Fruit fly (Drosophila melanogaster) whole organism, embryonic: ENCODE measurements around the gene CG9288.

Experiments used
- Atf-2 ChIP-seq: fragments of 200-800 bp; sonication (Bioruptor generic); optimal IDR thresholded peaks from 2 replicates; lab custom pipeline; 2016; ENCODE audit warnings: missing biosample characterization, missing genetic modification characterization
- Awh ChIP-seq: fragments of 200-800 bp; sonication (Bioruptor generic); IDR thresholded peaks from 2 replicates; pipeline ENCODE4, ENCODE4 v1.3.6; 2022; ENCODE audit warnings: missing biosample characterization, missing genetic modification characterization
- BEAF-32 ChIP-seq: fragments of 200-800 bp; sonication (Bioruptor generic); optimal IDR thresholded peaks from 3 replicates; lab custom pipeline; 2017; ENCODE audit warnings: missing biosample characterization, missing genetic modification characterization, mild to moderate bottlenecking, moderate library complexity, missing genetic modification reagents
- CG11085 ChIP-seq: fragments of 200-800 bp; sonication (Bioruptor generic); IDR thresholded peaks from 2 replicates; pipeline ENCODE4 v1.3.6; 2022; ENCODE audit warnings: missing biosample characterization, missing genetic modification characterization
- CG11456 ChIP-seq: fragments of 200-800 bp; sonication (Bioruptor generic); IDR thresholded peaks from 3 replicates; pipeline ENCODE4 v1.3.6; 2022; ENCODE audit warnings: missing biosample characterization, missing genetic modification characterization
- CG1233 ChIP-seq: fragments of 200-800 bp; sonication (Bioruptor generic); optimal IDR thresholded peaks from 4 replicates; lab custom pipeline; 2018; ENCODE audit warnings: missing biosample characterization, mild to moderate bottlenecking, missing genetic modification characterization
- CG14014 ChIP-seq: fragments of 200-800 bp; sonication (Bioruptor generic); IDR thresholded peaks from 2 replicates; pipeline ENCODE4 v1.3.6; 2022; ENCODE audit warnings: missing biosample characterization, missing genetic modification characterization
- CG15269 ChIP-seq: fragments of 200-800 bp; sonication (Bioruptor generic); optimal IDR thresholded peaks from 2 replicates; lab custom pipeline; 2018; ENCODE audit warnings: missing biosample characterization, mild to moderate bottlenecking, missing genetic modification characterization, moderate library complexity
- CG15514 ChIP-seq: fragments of 200-800 bp; sonication (Bioruptor generic); optimal IDR thresholded peaks from 3 replicates; lab custom pipeline; 2017; ENCODE audit warnings: missing biosample characterization, missing genetic modification characterization, mild to moderate bottlenecking, moderate library complexity, missing genetic modification reagents
- CG17328 ChIP-seq: fragments of 200-800 bp; sonication (Bioruptor generic); IDR thresholded peaks from 2 replicates; pipeline ENCODE4 v1.3.6; 2022; ENCODE audit warnings: missing biosample characterization, missing genetic modification characterization
- CG17359 ChIP-seq: fragments of 200-800 bp; sonication (Bioruptor generic); optimal IDR thresholded peaks from 3 replicates; lab custom pipeline; 2018; ENCODE audit warnings: missing biosample characterization, mild to moderate bottlenecking, missing genetic modification characterization, moderate library complexity
- CG17912 ChIP-seq: fragments of 200-800 bp; sonication (Bioruptor generic); optimal IDR thresholded peaks from 2 replicates; lab custom pipeline; 2018; ENCODE audit warnings: missing biosample characterization, mild to moderate bottlenecking, missing genetic modification characterization
- CG18011 ChIP-seq: fragments of 200-800 bp; sonication (Bioruptor generic); optimal IDR thresholded peaks from 2 replicates; lab custom pipeline; 2017; ENCODE audit warnings: missing biosample characterization, missing genetic modification characterization, mild to moderate bottlenecking, moderate library complexity, missing genotype
- CG2116 ChIP-seq: fragments of 200-800 bp; sonication (Bioruptor generic); optimal IDR thresholded peaks from 3 replicates; lab custom pipeline; 2018; ENCODE audit warnings: missing biosample characterization, mild to moderate bottlenecking, missing genetic modification characterization
- CG32772 ChIP-seq: fragments of 200-800 bp; sonication (Bioruptor generic); IDR thresholded peaks from 2 replicates; pipeline ENCODE4 v1.3.6; 2022; ENCODE audit warnings: missing biosample characterization, missing genetic modification characterization
- CG43689 ChIP-seq: fragments of 200-800 bp; sonication (Bioruptor generic); IDR thresholded peaks from 2 replicates; pipeline ENCODE4 v1.3.6; 2022; ENCODE audit warnings: missing biosample characterization, missing genetic modification characterization
- CG4424 ChIP-seq: fragments of 200-800 bp; sonication (Bioruptor generic); optimal IDR thresholded peaks from 3 replicates; lab custom pipeline; 2016; ENCODE audit warnings: missing biosample characterization, missing genetic modification characterization
- CG5953 ChIP-seq: fragments of 200-800 bp; sonication (Bioruptor generic); IDR thresholded peaks from 2 replicates; pipeline ENCODE4 v1.3.6; 2022; ENCODE audit warnings: missing biosample characterization, missing genetic modification characterization
- CG6791 ChIP-seq: fragments of 200-800 bp; sonication (Bioruptor generic); IDR thresholded peaks from 3 replicates; pipeline ENCODE4 v1.3.6; 2022; ENCODE audit warnings: missing biosample characterization, missing genetic modification characterization; ENCODE audit not compliant: partially characterized antibody
- CG7357 ChIP-seq: fragments of 200-800 bp; sonication (Bioruptor generic); IDR thresholded peaks from 3 replicates; pipeline ENCODE4 v1.3.6; 2022; ENCODE audit warnings: missing biosample characterization, missing genetic modification characterization
- CG8388 ChIP-seq: fragments of 200-800 bp; sonication (Bioruptor generic); optimal IDR thresholded peaks from 2 replicates; lab custom pipeline; 2019; ENCODE audit warnings: missing biosample characterization, mild to moderate bottlenecking, missing genetic modification characterization, moderate library complexity
- CG9727 ChIP-seq: fragments of 200-800 bp; sonication (Bioruptor generic); optimal IDR thresholded peaks from 3 replicates; lab custom pipeline; 2017; ENCODE audit warnings: missing biosample characterization, mild to moderate bottlenecking, missing genetic modification characterization
- Deaf1 ChIP-seq: fragments of 200-800 bp; optimal IDR thresholded peaks from 3 replicates; lab custom pipeline; 2019; ENCODE audit warnings: missing biosample characterization, mild to moderate bottlenecking, missing genetic modification characterization, moderate library complexity
- Hsf ChIP-seq: fragments of 200-800 bp; sonication (Bioruptor generic); optimal IDR thresholded peaks from 3 replicates; lab custom pipeline; 2016; ENCODE audit warnings: missing biosample characterization, missing genetic modification characterization
- Kr ChIP-seq: fragments of 200-800 bp; sonication (Bioruptor generic); optimal IDR thresholded peaks from 2 replicates; lab custom pipeline; 2017; ENCODE audit warnings: missing biosample characterization, mild to moderate bottlenecking, missing genetic modification characterization
- Lpt ChIP-seq: fragments of >200 bp; optimal IDR thresholded peaks from 2 replicates; lab custom pipeline; 2018; ENCODE audit warnings: missing biosample characterization, missing genetic modification characterization
- MESR4 ChIP-seq: fragments of 200-800 bp; sonication (Bioruptor generic); optimal IDR thresholded peaks from 2 replicates; lab custom pipeline; 2018; ENCODE audit warnings: missing biosample characterization, mild to moderate bottlenecking, missing genetic modification characterization, moderate library complexity
- NC2α ChIP-seq: fragments of 200-800 bp; sonication (Bioruptor generic); optimal IDR thresholded peaks from 2 replicates; lab custom pipeline; 2016; ENCODE audit warnings: missing biosample characterization, missing genetic modification characterization
- Neu2 ChIP-seq: fragments of 200-800 bp; sonication (Bioruptor generic); optimal IDR thresholded peaks from 3 replicates; lab custom pipeline; 2016; ENCODE audit warnings: missing biosample characterization, missing genetic modification characterization, borderline replicate concordance
- NfI ChIP-seq: fragments of 200-800 bp; sonication (Bioruptor generic); optimal IDR thresholded peaks from 3 replicates; lab custom pipeline; 2018; ENCODE audit warnings: missing biosample characterization, mild to moderate bottlenecking, missing genetic modification characterization, moderate library complexity
- Oli ChIP-seq: fragments of 200-800 bp; sonication (Bioruptor generic); optimal IDR thresholded peaks from 2 replicates; lab custom pipeline; 2018; ENCODE audit warnings: missing biosample characterization, mild to moderate bottlenecking, missing genetic modification characterization, moderate library complexity
- crc ChIP-seq: fragments of 200-800 bp; sonication (Bioruptor generic); optimal IDR thresholded peaks from 2 replicates; lab custom pipeline; 2016; ENCODE audit warnings: missing biosample characterization, missing genetic modification characterization
- cwo ChIP-seq: fragments of 200-800 bp; sonication (Bioruptor generic); optimal IDR thresholded peaks from 3 replicates; lab custom pipeline; 2017; ENCODE audit warnings: missing biosample characterization, missing genetic modification characterization, mild to moderate bottlenecking, moderate library complexity, missing genetic modification reagents
- dm ChIP-seq: fragments of 200-800 bp; sonication (Bioruptor generic); optimal IDR thresholded peaks from 3 replicates; lab custom pipeline; 2016; ENCODE audit warnings: missing biosample characterization, missing genetic modification characterization
- dmrt11E ChIP-seq: fragments of 200-800 bp; sonication (Bioruptor generic); optimal IDR thresholded peaks from 3 replicates; lab custom pipeline; 2018; ENCODE audit warnings: missing biosample characterization, mild to moderate bottlenecking, missing genetic modification characterization, moderate library complexity
- emc ChIP-seq: fragments of 200-800 bp; sonication (Bioruptor generic); optimal IDR thresholded peaks from 2 replicates; lab custom pipeline; 2016; ENCODE audit warnings: missing biosample characterization, missing genetic modification characterization
- ftz-f1 ChIP-seq: fragments of 200-800 bp; sonication (Bioruptor generic); optimal IDR thresholded peaks from 2 replicates; lab custom pipeline; 2016; ENCODE audit warnings: missing biosample characterization, missing genetic modification characterization
- insv ChIP-seq, 2 experiments: fragments of 200-800 bp; sonication (Bioruptor generic); optimal IDR thresholded peaks; 3 replicates each; lab custom pipeline; 2016 to 2018; ENCODE audit warnings: missing biosample characterization in 2 of 2, missing genetic modification characterization in 2 of 2
- kni ChIP-seq: fragments of 200-800 bp; sonication (Bioruptor generic); optimal IDR thresholded peaks from 3 replicates; lab custom pipeline; 2017; ENCODE audit warnings: mild to moderate bottlenecking, missing biosample characterization, missing genetic modification reagents, missing genetic modification characterization
- mld ChIP-seq: fragments of 200-800 bp; sonication (Bioruptor generic); IDR thresholded peaks from 3 replicates; pipeline ENCODE4 v1.3.6; 2022; ENCODE audit warnings: missing biosample characterization, missing genetic modification characterization; ENCODE audit not compliant: partially characterized antibody
- nerfin-2 ChIP-seq: fragments of 200-800 bp; sonication (Bioruptor generic); IDR thresholded peaks from 2 replicates; pipeline ENCODE4 v1.3.6; 2022; ENCODE audit warnings: missing biosample characterization, missing genetic modification characterization; ENCODE audit not compliant: partially characterized antibody
- odd ChIP-seq: fragments of 200-800 bp; sonication (Bioruptor generic); optimal IDR thresholded peaks from 2 replicates; lab custom pipeline; 2017; ENCODE audit warnings: missing biosample characterization, mild to moderate bottlenecking, missing genetic modification characterization
- pfk ChIP-seq: fragments of 200-800 bp; sonication (Bioruptor generic); optimal IDR thresholded peaks from 2 replicates; lab custom pipeline; 2018; ENCODE audit warnings: missing biosample characterization, mild to moderate bottlenecking, missing genetic modification characterization, moderate library complexity
- sisA ChIP-seq: fragments of 200-800 bp; sonication (Bioruptor generic); IDR thresholded peaks from 2 replicates; pipeline ENCODE4 v1.3.6; 2022; ENCODE audit warnings: missing biosample characterization, missing genetic modification characterization
- slp2 ChIP-seq: fragments of 200-800 bp; sonication (Bioruptor generic); optimal IDR thresholded peaks from 2 replicates; lab custom pipeline; 2016; ENCODE audit warnings: missing biosample characterization, missing genetic modification characterization
- sqz ChIP-seq: fragments of 200-800 bp; sonication (Bioruptor generic); optimal IDR thresholded peaks from 3 replicates; lab custom pipeline; 2018; ENCODE audit warnings: missing biosample characterization, mild to moderate bottlenecking, missing genetic modification characterization
- usp ChIP-seq: fragments of >200 bp; optimal IDR thresholded peaks from 2 replicates; lab custom pipeline; 2017; ENCODE audit warnings: missing biosample characterization, missing genetic modification characterization
- wor ChIP-seq: fragments of 200-800 bp; sonication (Bioruptor generic); IDR thresholded peaks from 2 replicates; pipeline ENCODE4 v1.3.6; 2022; ENCODE audit warnings: missing biosample characterization, missing genetic modification characterization
- zf30C ChIP-seq: fragments of 200-800 bp; sonication (Bioruptor generic); optimal IDR thresholded peaks from 3 replicates; lab custom pipeline; 2018; ENCODE audit warnings: missing biosample characterization, mild to moderate bottlenecking, missing genetic modification characterization

Gene CG9288

dm6 chr3R:13793105-13793978 lies 13.9 kb downstream of the CG9288 start (continued):
- no peak for TF ChIP-seq pfk (GFP tag; lab: Kevin White, UChicago)
- peak; percentile 23 for TF ChIP-seq Hsf (GFP tag; lab: Kevin White, UChicago)
- no peak for TF ChIP-seq insv (GFP tag; optimal IDR thresholded peaks at IDR 0.05; lab: Kevin White, UChicago)
- no peak for TF ChIP-seq CG9727
- no peak for TF ChIP-seq Lpt
- no peak for TF ChIP-seq CG14014
- TF ChIP-seq NC2α: no peak
- TF ChIP-seq Deaf1 (tag; lab: Kevin White, UChicago): no peak
- no peak for TF ChIP-seq CG15269 (tag; lab: Kevin White, UChicago)
- no peak for TF ChIP-seq Neu2 (GFP tag; lab: Kevin White, UChicago)
- TF ChIP-seq NfI: peak; percentile 2
- TF ChIP-seq Kr: no peak
- TF ChIP-seq ftz-f1 (GFP tag; lab: Kevin White, UChicago): no peak
- no peak for TF ChIP-seq CG7357 (GFP tag; lab: Robert Waterston, UW)
- 0 out of 2 replicates have a peak, but pooled peaks have one; percentile 12 for TF ChIP-seq nerfin-2
- TF ChIP-seq Awh (GFP tag; lab: Robert Waterston, UW): no peak
- no peak for TF ChIP-seq BEAF-32 (GFP tag; lab: Kevin White, UChicago)
- no peak for TF ChIP-seq CG43689 (GFP tag; lab: Robert Waterston, UW)
- no peak for TF ChIP-seq CG18011 (GFP tag; lab: Kevin White, UChicago)
- no peak for TF ChIP-seq emc
- TF ChIP-seq zf30C (GFP tag; lab: Kevin White, UChicago): no peak
- no peak for TF ChIP-seq dm
- 0 out of 2 replicates have a peak, but pooled peaks have one; percentile 25 for TF ChIP-seq CG5953 (GFP tag; lab: Robert Waterston, UW)
- TF ChIP-seq CG17328 (GFP tag; lab: Robert Waterston, UW): peak; percentile 53; the same call in 1 of the 2 replicates
- peak; percentile 54 for TF ChIP-seq kni
- no peak for TF ChIP-seq CG6791
- TF ChIP-seq CG15514 (GFP tag; lab: Kevin White, UChicago): no peak
- no peak for TF ChIP-seq CG17912 (GFP tag; lab: Kevin White, UChicago)
- TF ChIP-seq dmrt11E (tag; lab: Kevin White, UChicago): peak; percentile 27
- no peak for TF ChIP-seq mld (GFP tag; lab: Robert Waterston, UW)
- TF ChIP-seq CG8388 (GFP tag; lab: Kevin White, UChicago): peak; percentile 71
- no peak for TF ChIP-seq CG11456 (GFP tag; lab: Robert Waterston, UW)
- no peak for TF ChIP-seq CG2116 (GFP tag; lab: Kevin White, UChicago)
- no peak for TF ChIP-seq sqz (GFP tag; lab: Kevin White, UChicago)
- no peak for TF ChIP-seq odd (GFP tag; lab: Kevin White, UChicago)
- TF ChIP-seq Atf-2 (GFP tag; lab: Kevin White, UChicago): no peak
- TF ChIP-seq Oli (tag; lab: Kevin White, UChicago): peak; percentile 26
- TF ChIP-seq CG32772 (GFP tag; lab: Robert Waterston, UW): peak; percentile 29; the same call in 1 of the 2 replicates
- no peak for TF ChIP-seq MESR4 (GFP tag; lab: Kevin White, UChicago)
- no peak for TF ChIP-seq crc (GFP tag; lab: Kevin White, UChicago)
- TF ChIP-seq cwo (GFP tag; lab: Kevin White, UChicago): no peak
- TF ChIP-seq CG17359 (tag; lab: Kevin White, UChicago): peak; percentile 48
- TF ChIP-seq CG4424: peak; percentile 1
- no peak for TF ChIP-seq CG11085 (GFP tag; lab: Robert Waterston, UW)
- TF ChIP-seq sisA (GFP tag; lab: Robert Waterston, UW): no peak
- TF ChIP-seq slp2 (GFP tag; lab: Kevin White, UChicago): no peak
- no peak for TF ChIP-seq CG1233 (GFP tag; lab: Kevin White, UChicago)
- TF ChIP-seq usp (GFP tag; lab: Kevin White, UChicago): no peak
- no peak for TF ChIP-seq wor (GFP tag; lab: Robert Waterston, UW)
